Worm (Caenorhabditis elegans) whole organism, L2 larva: Measurements from ENCODE around the gene Y55F3BR.11.

Experiments used
- F13H6.1 ChIP-seq: sonication (generic microtip); optimal IDR thresholded peaks from 2 replicates; lab custom pipeline; 2016; ENCODE audit warnings: missing genetic modification characterization, missing compliant biosample characterization
- ama-1 ChIP-seq: fragments of 150-350 bp; optimal IDR thresholded peaks from 2 replicates; lab custom pipeline; 2018; ENCODE audit warnings: inconsistent platforms
- dmd-4 ChIP-seq: sonication (generic microtip); optimal IDR thresholded peaks from 2 replicates; lab custom pipeline; 2017; ENCODE audit warnings: missing biosample characterization, missing genetic modification characterization
- nhr-6 ChIP-seq: fragments of 150-350 bp; optimal IDR thresholded peaks from 2 replicates; lab custom pipeline; 2014; ENCODE audit warnings: missing biosample characterization, missing genetic modification characterization
- skn-1 ChIP-seq: sonication (generic microtip); optimal IDR thresholded peaks from 2 replicates; lab custom pipeline; 2017; ENCODE audit warnings: missing biosample characterization, missing genetic modification characterization
- ztf-11 ChIP-seq: sonication (generic microtip); optimal IDR thresholded peaks from 2 replicates; lab custom pipeline; 2017; ENCODE audit warnings: missing biosample characterization, missing genetic modification characterization
- ztf-4 ChIP-seq: fragments of 150-350 bp; optimal IDR thresholded peaks from 2 replicates; lab custom pipeline; 2014; ENCODE audit warnings: missing biosample characterization, missing genetic modification characterization

DNA sequence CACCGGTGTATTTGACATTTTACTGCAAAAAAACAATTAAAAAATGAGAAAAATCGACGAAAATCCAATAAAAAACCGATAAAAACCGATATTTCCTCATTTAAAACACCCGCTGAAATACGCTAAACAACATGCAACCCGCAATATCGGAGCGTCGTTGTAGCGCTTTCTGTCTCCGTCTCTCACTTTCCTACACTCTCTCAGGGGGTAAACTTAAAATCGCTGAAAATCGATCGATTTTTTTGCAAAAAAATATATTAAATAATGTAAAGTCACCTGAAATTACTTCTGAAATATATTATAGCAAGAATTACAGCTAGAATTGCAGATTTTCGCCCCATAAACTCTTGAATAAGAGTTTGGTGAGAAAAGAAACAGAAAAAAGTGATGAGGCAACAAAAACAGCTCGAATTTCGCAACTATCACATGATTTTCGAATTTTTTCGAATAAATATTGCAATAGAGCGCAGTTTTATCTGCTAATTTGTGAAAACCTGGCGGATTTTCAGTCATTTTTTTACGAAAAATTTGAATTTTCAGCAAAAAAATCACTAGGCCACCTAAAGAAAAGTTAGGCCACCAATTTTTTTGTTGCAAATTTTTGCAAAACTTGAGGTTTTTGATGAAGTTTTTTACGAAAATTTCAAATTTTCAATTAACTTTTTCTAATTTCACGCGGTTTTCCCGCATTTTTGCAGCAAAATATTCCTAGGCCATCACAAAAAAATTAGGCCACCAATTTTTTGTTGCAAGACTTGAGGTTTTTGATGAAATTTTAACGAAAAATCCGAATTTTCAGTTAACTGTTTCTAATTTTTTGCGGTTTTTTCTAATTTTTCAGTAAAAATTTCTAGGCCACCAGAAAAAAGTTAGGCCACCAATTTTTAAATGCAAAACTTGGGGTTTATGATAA is at the start of gene Y55F3BR.11, which contains the start of gene lem-4:
- no peak for TF ChIP-seq skn-1 (tag; lab: Kevin White, UChicago)
- TF ChIP-seq ztf-4 (tag; lab: Kevin White, UChicago) = peak; percentile 43
- TF ChIP-seq dmd-4 (tag; lab: Kevin White, UChicago) = no peak
- TF ChIP-seq nhr-6 = peak; percentile 28
- peak; percentile 4 for TF ChIP-seq ama-1 (lab: Kevin White, UChicago)
- TF ChIP-seq F13H6.1 (tag; lab: Kevin White, UChicago) = no peak
- TF ChIP-seq ztf-11 (tag; lab: Kevin White, UChicago) = no peak
